Worm (Caenorhabditis elegans) whole organism, L1 larva: ENCODE measurements around the gene C52B9.19.

ENCODE experiments used
- C04F5.9 ChIP-seq: sonication (generic microtip); optimal IDR thresholded peaks from 2 replicates; lab custom pipeline; 2016; ENCODE audit warnings: missing genetic modification characterization, missing compliant biosample characterization
- C16A3.4 ChIP-seq: fragments of 150-350 bp; optimal IDR thresholded peaks from 2 replicates; lab custom pipeline; 2014; ENCODE audit warnings: missing biosample characterization, missing genetic modification characterization
- F16B12.6 ChIP-seq: fragments of 150-350 bp; optimal IDR thresholded peaks from 2 replicates; lab custom pipeline; 2014; ENCODE audit warnings: missing biosample characterization, missing genetic modification characterization
- Y116A8C.19 ChIP-seq: sonication (generic microtip); optimal IDR thresholded peaks from 2 replicates; lab custom pipeline; 2016; ENCODE audit warnings: missing compliant biosample characterization, missing genetic modification characterization, borderline replicate concordance
- alr-1 ChIP-seq: fragments of 200-800 bp; sonication (Bioruptor generic); optimal IDR thresholded peaks from 2 replicates; lab custom pipeline; 2018; ENCODE audit warnings: borderline replicate concordance, mild to moderate bottlenecking, missing genetic modification characterization, missing compliant biosample characterization
- ama-1 ChIP-seq: fragments of 150-350 bp; optimal IDR thresholded peaks from 2 replicates; lab custom pipeline; 2014
- ceh-8 ChIP-seq: fragments of 200-800 bp; sonication (Bioruptor generic); optimal IDR thresholded peaks from 2 replicates; lab custom pipeline; 2018; ENCODE audit warnings: mild to moderate bottlenecking, missing genetic modification characterization, moderate library complexity, missing compliant biosample characterization
- ceh-82 ChIP-seq, 3 experiments: fragments of 150-350 bp in 1 of 3; sonication (generic microtip) in 2 of 3; optimal IDR thresholded peaks; 2 replicates each; lab custom pipeline; 2014 to 2017; ENCODE audit warnings: missing biosample characterization in 3 of 3, missing genetic modification characterization in 3 of 3
- ceh-88 ChIP-seq: fragments of 200-800 bp; sonication (Bioruptor generic); IDR thresholded peaks from 2 replicates; pipeline ENCODE4 v1.3.6; 2022; ENCODE audit warnings: missing genetic modification characterization, missing compliant biosample characterization
- ces-1 ChIP-seq: fragments of 150-350 bp; optimal IDR thresholded peaks from 2 replicates; lab custom pipeline; 2014; ENCODE audit warnings: missing biosample characterization, missing genetic modification reagents, missing genetic modification characterization
- dpl-1 ChIP-seq, 3 experiments: fragments of 150-350 bp in 2 of 3; sonication (generic microtip) in 1 of 3; optimal IDR thresholded peaks; 2 replicates each; lab custom pipeline; 2014 to 2017; ENCODE audit warnings: missing biosample characterization in 3 of 3, missing genetic modification characterization in 3 of 3, missing genetic modification reagents in 3 of 3
- dsc-1 ChIP-seq: sonication (generic microtip); optimal IDR thresholded peaks from 2 replicates; lab custom pipeline; 2016; ENCODE audit warnings: mild to moderate bottlenecking, missing genetic modification characterization, missing compliant biosample characterization
- efl-1 ChIP-seq, 4 experiments: fragments of 150-350 bp; optimal IDR thresholded peaks in 3 of 4; peaks in 1 of 4; 1 replicate in 1 of 4; 2 replicates in 3 of 4; lab custom pipeline; 2014; ENCODE audit warnings: missing biosample characterization in 2 of 4, missing genetic modification characterization in 2 of 4, missing genetic modification reagents in 2 of 4
- elt-2 ChIP-seq: sonication (generic microtip); optimal IDR thresholded peaks from 2 replicates; lab custom pipeline; 2016; ENCODE audit warnings: missing genetic modification characterization, mild to moderate bottlenecking, inconsistent platforms, missing compliant biosample characterization, missing genetic modification reagents
- fkh-10 ChIP-seq: sonication (generic microtip); optimal IDR thresholded peaks from 2 replicates; lab custom pipeline; 2017; ENCODE audit warnings: missing biosample characterization, missing genetic modification reagents, missing genetic modification characterization
- fkh-4 ChIP-seq: sonication (generic microtip); optimal IDR thresholded peaks from 2 replicates; lab custom pipeline; 2016; ENCODE audit warnings: missing compliant biosample characterization, missing genetic modification characterization, borderline replicate concordance
- grh-1 ChIP-seq: fragments of 200-800 bp; sonication (Bioruptor generic); IDR thresholded peaks from 2 replicates; pipeline ENCODE4 v1.3.6; 2022; ENCODE audit warnings: missing genetic modification reagents, missing genetic modification characterization, missing compliant biosample characterization
- hlh-17 ChIP-seq: fragments of 200-800 bp; sonication (Bioruptor generic); optimal IDR thresholded peaks from 2 replicates; lab custom pipeline; 2018; ENCODE audit warnings: missing genetic modification characterization, mild to moderate bottlenecking, missing compliant biosample characterization, moderate library complexity, borderline replicate concordance
- hpl-2 ChIP-seq: fragments of 150-350 bp; optimal IDR thresholded peaks from 2 replicates; lab custom pipeline; 2014; ENCODE audit warnings: missing biosample characterization, missing genetic modification reagents, missing genetic modification characterization
- irx-1 ChIP-seq: sonication (generic microtip); optimal IDR thresholded peaks from 2 replicates; lab custom pipeline; 2016; ENCODE audit warnings: missing genetic modification characterization, missing compliant biosample characterization
- jun-1 ChIP-seq: fragments of 150-350 bp; optimal IDR thresholded peaks from 2 replicates; lab custom pipeline; 2014; ENCODE audit warnings: missing biosample characterization, missing genetic modification reagents, missing genetic modification characterization
- lin-35 ChIP-seq, 2 experiments: fragments of 150-350 bp; optimal IDR thresholded peaks; 2 replicates each; lab custom pipeline; 2014; ENCODE audit warnings: missing biosample characterization in 2 of 2, missing genetic modification characterization in 2 of 2, missing genetic modification reagents in 2 of 2
- lsy-2 ChIP-seq, 2 experiments: fragments of 150-350 bp; optimal IDR thresholded peaks; 2 replicates each; lab custom pipeline; 2014; ENCODE audit warnings: missing biosample characterization in 2 of 2, missing genetic modification characterization in 2 of 2
- mab-9 ChIP-seq: fragments of 200-800 bp; sonication (Bioruptor generic); IDR thresholded peaks from 2 replicates; pipeline ENCODE4 v1.3.6; 2022; ENCODE audit warnings: missing genetic modification reagents, missing genetic modification characterization, missing compliant biosample characterization
- mdl-1 ChIP-seq, 2 experiments: fragments of 150-350 bp; optimal IDR thresholded peaks; 2 replicates each; lab custom pipeline; 2014 to 2017; ENCODE audit warnings: missing biosample characterization in 2 of 2, missing genetic modification characterization in 2 of 2, inconsistent platforms in 1 of 2
- mef-2 ChIP-seq: fragments of 150-350 bp; optimal IDR thresholded peaks from 2 replicates; lab custom pipeline; 2014; ENCODE audit warnings: missing biosample characterization, missing genetic modification characterization
- nhr-20 ChIP-seq: sonication (generic microtip); optimal IDR thresholded peaks from 2 replicates; lab custom pipeline; 2016; ENCODE audit warnings: mild to moderate bottlenecking, missing genetic modification characterization, missing compliant biosample characterization
- nhr-28 ChIP-seq: fragments of 150-350 bp; optimal IDR thresholded peaks from 2 replicates; lab custom pipeline; 2014; ENCODE audit warnings: missing biosample characterization, missing genetic modification characterization
- nhr-47 ChIP-seq: sonication (generic microtip); optimal IDR thresholded peaks from 2 replicates; lab custom pipeline; 2016; ENCODE audit warnings: mild to moderate bottlenecking, missing genetic modification characterization, moderate library complexity, missing compliant biosample characterization
- nhr-71 ChIP-seq: sonication (generic microtip); optimal IDR thresholded peaks from 2 replicates; lab custom pipeline; 2016; ENCODE audit warnings: mild to moderate bottlenecking, missing genetic modification characterization, moderate library complexity, missing compliant biosample characterization
- nhr-76 ChIP-seq: sonication (generic microtip); optimal IDR thresholded peaks from 2 replicates; lab custom pipeline; 2017; ENCODE audit warnings: missing biosample characterization, missing genetic modification characterization
- nhr-84 ChIP-seq: sonication (generic microtip); optimal IDR thresholded peaks from 2 replicates; lab custom pipeline; 2017; ENCODE audit warnings: missing biosample characterization, missing genetic modification characterization
- rnt-1 ChIP-seq: sonication (generic microtip); optimal IDR thresholded peaks from 2 replicates; lab custom pipeline; 2016; ENCODE audit warnings: mild to moderate bottlenecking, missing genetic modification characterization, moderate library complexity, missing compliant biosample characterization
- snu-23 ChIP-seq: sonication (generic microtip); optimal IDR thresholded peaks from 2 replicates; lab custom pipeline; 2016; ENCODE audit warnings: missing genetic modification characterization, missing compliant biosample characterization
- sox-4 ChIP-seq: sonication (generic microtip); optimal IDR thresholded peaks from 2 replicates; lab custom pipeline; 2016; ENCODE audit warnings: missing genetic modification characterization, missing compliant biosample characterization
- sptf-1 ChIP-seq: fragments of 150-350 bp; optimal IDR thresholded peaks from 2 replicates; lab custom pipeline; 2014; ENCODE audit warnings: missing biosample characterization, missing genetic modification characterization
- sup-37 ChIP-seq: fragments of 200-800 bp; sonication (Bioruptor generic); optimal IDR thresholded peaks from 2 replicates; lab custom pipeline; 2018; ENCODE audit warnings: mild to moderate bottlenecking, missing genetic modification characterization, missing compliant biosample characterization
- swsn-7 ChIP-seq: sonication (generic microtip); optimal IDR thresholded peaks from 2 replicates; lab custom pipeline; 2016; ENCODE audit warnings: missing genetic modification characterization, missing compliant biosample characterization
- tbx-2 ChIP-seq: sonication (generic microtip); optimal IDR thresholded peaks from 2 replicates; lab custom pipeline; 2016; ENCODE audit warnings: missing genetic modification characterization, missing compliant biosample characterization
- tlp-1 ChIP-seq: fragments of 150-350 bp; optimal IDR thresholded peaks from 2 replicates; lab custom pipeline; 2014; ENCODE audit warnings: missing biosample characterization, missing genetic modification characterization
- unc-86 ChIP-seq: sonication (generic microtip); optimal IDR thresholded peaks from 2 replicates; lab custom pipeline; 2016; ENCODE audit warnings: missing genetic modification characterization, missing compliant biosample characterization
- unc-98 ChIP-seq: fragments of 200-800 bp; sonication (Bioruptor generic); IDR thresholded peaks from 2 replicates; pipeline ENCODE4 v1.3.6; 2022; ENCODE audit warnings: missing genetic modification characterization, missing compliant biosample characterization
- vab-15 ChIP-seq: sonication (generic microtip); optimal IDR thresholded peaks from 2 replicates; lab custom pipeline; 2017; ENCODE audit warnings: missing genotype, mild to moderate bottlenecking, missing genetic modification characterization, missing compliant biosample characterization
- xbp-1 ChIP-seq: sonication (generic microtip); optimal IDR thresholded peaks from 2 replicates; lab custom pipeline; 2016; ENCODE audit warnings: missing genetic modification characterization, missing compliant biosample characterization
- ztf-11 ChIP-seq, 2 experiments: sonication (generic microtip); optimal IDR thresholded peaks; 2 replicates each; lab custom pipeline; 2016 to 2017; ENCODE audit warnings: missing genetic modification characterization in 2 of 2, missing biosample characterization in 1 of 2, missing compliant biosample characterization in 1 of 2

Gene C52B9.19

ce11 chrX:4254782-4255181 is 27.6 kb upstream of the C52B9.19 start, which contains the start of gene taf-11.1 (continued):
- TF ChIP-seq nhr-71 (tag; lab: Kevin White, UChicago) (peak; percentile 29), ceh-8 (GFP tag; lab: Kevin White, UChicago) (no peak), C04F5.9 (tag; lab: Kevin White, UChicago) (no peak), alr-1 (tag; lab: Kevin White, UChicago) (no peak), hpl-2 (GFP tag; lab: Kevin White, UChicago) (no peak), nhr-47 (no peak), fkh-10 (no peak), nhr-76 (tag; lab: Kevin White, UChicago) (no peak), dpl-1 (GFP tag; optimal IDR thresholded peaks at IDR 0.05; lab: Kevin White, UChicago) (peak in 2 of 3 experiments; percentile 16 to 34), swsn-7 (tag; lab: Kevin White, UChicago) (no peak), lin-35 (GFP tag; optimal IDR thresholded peaks at IDR 0.05; lab: Kevin White, UChicago) (peak in 1 of 2 experiments; percentile 53), rnt-1 (tag; lab: Kevin White, UChicago) (peak; percentile 29), Y116A8C.19 (no peak)

DNA sequence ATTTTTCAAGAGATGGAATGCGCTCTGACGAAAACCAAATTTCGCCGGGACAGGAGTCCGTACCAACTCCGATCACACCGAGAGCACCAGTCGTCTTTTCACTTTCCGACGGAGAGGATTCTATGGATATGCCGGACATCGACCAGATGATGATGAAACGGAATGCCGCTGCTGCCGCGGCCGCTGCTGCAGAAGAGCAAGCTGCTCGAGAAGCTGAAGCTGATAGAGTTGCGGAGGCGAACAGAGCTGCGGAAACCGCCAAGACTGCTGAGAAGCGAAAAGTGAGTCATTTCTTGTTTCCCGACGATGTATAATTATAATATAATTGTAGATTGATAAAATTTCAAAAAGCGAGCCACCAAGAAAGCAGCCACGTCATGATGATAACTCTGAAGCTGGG is 27.0 kb upstream of the C52B9.19 start:
- no peak for TF ChIP-seq mef-2 (tag; lab: Kevin White, UChicago)
- no peak for TF ChIP-seq unc-98 (GFP tag; lab: Robert Waterston, UW)

DNA sequence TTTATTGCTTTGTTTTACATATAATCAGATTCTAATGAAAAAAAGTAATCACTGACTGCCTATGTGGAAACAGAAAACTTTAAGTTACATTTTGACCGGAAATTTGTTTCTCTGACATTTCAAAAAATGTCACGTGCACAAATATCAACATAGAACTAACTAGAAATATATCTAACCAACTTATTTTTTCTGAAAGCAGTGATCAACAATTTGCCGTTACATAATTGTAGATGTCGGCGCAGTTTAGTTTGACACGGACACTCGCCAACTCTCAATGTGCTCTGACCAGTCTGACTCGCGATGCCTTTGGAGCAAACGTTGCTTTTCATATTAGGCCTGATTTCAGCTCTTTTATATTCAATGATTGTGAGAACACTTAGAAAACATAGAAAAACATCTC is 25.6 kb upstream of the C52B9.19 start, which contains the start of gene srv-6:
Gene srv-6, plus strand, starts transcription at position 301 of the 400 bp plus-strand sequence.
- TF ChIP-seq tbx-2: no peak
- TF ChIP-seq fkh-4 (tag; lab: Kevin White, UChicago): no peak
- no peak for TF ChIP-seq elt-2 (tag; lab: Kevin White, UChicago)
- no peak for TF ChIP-seq vab-15 (tag; lab: Kevin White, UChicago)
- no peak for TF ChIP-seq sptf-1
- no peak for TF ChIP-seq snu-23 (GFP tag; lab: Kevin White, UChicago)
- no peak for TF ChIP-seq ces-1
- no peak for TF ChIP-seq alr-1 (tag; lab: Kevin White, UChicago)
- no peak for TF ChIP-seq nhr-28
- no peak for TF ChIP-seq nhr-84 (tag; lab: Kevin White, UChicago)
- TF ChIP-seq, all 84 proteins: peak for 0

- TF ChIP-seq irx-1 (tag; lab: Kevin White, UChicago): peak; percentile 45
- TF ChIP-seq ceh-88: no peak
- TF ChIP-seq ama-1: no peak
- no peak for TF ChIP-seq sptf-1
- no peak for TF ChIP-seq sup-37 (GFP tag; lab: Kevin White, UChicago)
- peak; percentile 17 for TF ChIP-seq unc-86 (tag; lab: Kevin White, UChicago)
- no peak for TF ChIP-seq tlp-1 (tag; lab: Kevin White, UChicago)
- peak; percentile 46 for TF ChIP-seq dsc-1 (tag; lab: Kevin White, UChicago)
- TF ChIP-seq xbp-1 (tag; lab: Kevin White, UChicago): peak; percentile 64
- TF ChIP-seq nhr-28: no peak
- TF ChIP-seq hlh-17 (GFP tag; lab: Kevin White, UChicago): no peak
- peak; percentile 29 to 32 for TF ChIP-seq efl-1 (optimal IDR thresholded peaks at IDR 0.05; lab: Kevin White, UChicago)
- TF ChIP-seq efl-1 (GFP tag; optimal IDR thresholded peaks at IDR 0.05 in 1 of 2; lab: Kevin White, UChicago): peak; percentile 1 to 90
- peak in 1 of 2 experiments; percentile 44 for TF ChIP-seq mdl-1 (tag; optimal IDR thresholded peaks at IDR 0.05; lab: Kevin White, UChicago)
- TF ChIP-seq ztf-11 (tag; optimal IDR thresholded peaks at IDR 0.05; lab: Kevin White, UChicago): no peak
- TF ChIP-seq snu-23 (GFP tag; lab: Kevin White, UChicago): peak; percentile 63
- no peak for TF ChIP-seq grh-1 (GFP tag; lab: Robert Waterston, UW)
- TF ChIP-seq lsy-2 (tag; optimal IDR thresholded peaks at IDR 0.05; lab: Kevin White, UChicago): peak; percentile 34 to 45
- peak; percentile 12 for TF ChIP-seq C04F5.9 (tag; lab: Kevin White, UChicago)
- no peak for TF ChIP-seq fkh-10
- peak in 2 of 3 experiments; percentile 14 to 35 for TF ChIP-seq ceh-82 (tag; optimal IDR thresholded peaks at IDR 0.05; lab: Kevin White, UChicago)
- TF ChIP-seq swsn-7 (tag; lab: Kevin White, UChicago): peak; percentile 54
- peak; percentile 45 for TF ChIP-seq C16A3.4 (tag; lab: Kevin White, UChicago)
- TF ChIP-seq tbx-2: peak; percentile 50
- TF ChIP-seq jun-1 (tag; lab: Kevin White, UChicago): no peak
- TF ChIP-seq rnt-1 (tag; lab: Kevin White, UChicago): peak; percentile 48
- TF ChIP-seq lin-35 (GFP tag; optimal IDR thresholded peaks at IDR 0.05; lab: Kevin White, UChicago): peak in 1 of 2 experiments; percentile 58
- no peak for TF ChIP-seq mab-9
- peak; percentile 49 for TF ChIP-seq nhr-20 (tag; lab: Kevin White, UChicago)
- TF ChIP-seq F16B12.6 (tag; lab: Kevin White, UChicago): peak; percentile 91
- TF ChIP-seq sox-4 (tag; lab: Kevin White, UChicago): no peak
Observed at ce11 chrX:4260297-4260696, 22.1 kb upstream of the C52B9.19 start, which contains the start of gene C52B9.4. Gene C52B9.4 (plus strand): TSS chrX:4260652.
